Worm (Caenorhabditis elegans): Measurements from ENCODE around the gene F09G8.7.

F09G8.7 gene

DNA sequence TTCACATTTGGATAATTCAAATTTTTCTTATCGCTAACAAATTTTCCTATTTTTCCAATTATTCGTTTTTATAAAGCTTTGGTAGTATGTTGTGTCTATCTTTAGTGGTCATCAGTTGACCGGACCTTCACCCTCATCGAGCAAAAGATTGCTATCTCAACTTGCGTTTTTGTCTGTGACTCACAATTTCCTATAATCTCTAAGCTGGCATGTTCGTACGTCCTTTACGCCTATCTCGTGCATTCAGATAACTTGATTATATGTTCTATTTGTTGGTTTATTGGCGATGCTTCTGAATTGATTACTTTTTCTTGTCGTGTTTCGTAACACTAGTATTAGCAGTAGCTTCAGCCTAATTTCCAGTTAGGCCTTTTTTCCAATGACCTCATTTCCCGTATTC, 11.4 kb upstream of the F09G8.7 start:
- TF ChIP-seq elt-1 (tag; optimal IDR thresholded peaks at IDR 0.05; ENCODE audit: borderline replicate concordance, insufficient read depth) = peak; percentile 96
- TF ChIP-seq ces-1 (GFP tag; optimal IDR thresholded peaks at IDR 0.05) = peak; percentile 74
- peak; percentile 75 for TF ChIP-seq nhr-2 (tag; optimal IDR thresholded peaks at IDR 0.05)
- TF ChIP-seq nhr-237 (tag; optimal IDR thresholded peaks at IDR 0.05) = no peak
- no peak for TF ChIP-seq nhr-12 (tag; optimal IDR thresholded peaks at IDR 0.05)

ce11 chrIII:8278801-8279200, 10.6 kb upstream of the F09G8.7 start, which contains the start of gene mig-10:
Gene mig-10, plus strand, starts transcription at chrIII:8279101.
- TF ChIP-seq mls-2 (tag; optimal IDR thresholded peaks at IDR 0.05) = no peak

ce11 chrIII:8275871-8276270, 7.7 kb upstream of the F09G8.7 start, which contains the start of gene clec-160:
Gene clec-160, minus strand, starts transcription at chrIII:8275971.
- no peak for TF ChIP-seq ces-1 (GFP tag; optimal IDR thresholded peaks at IDR 0.05)
- TF ChIP-seq drap-1 (GFP tag; optimal IDR thresholded peaks at IDR 0.05) = no peak
- no peak for TF ChIP-seq bed-3 (GFP tag; optimal IDR thresholded peaks at IDR 0.05)

DNA sequence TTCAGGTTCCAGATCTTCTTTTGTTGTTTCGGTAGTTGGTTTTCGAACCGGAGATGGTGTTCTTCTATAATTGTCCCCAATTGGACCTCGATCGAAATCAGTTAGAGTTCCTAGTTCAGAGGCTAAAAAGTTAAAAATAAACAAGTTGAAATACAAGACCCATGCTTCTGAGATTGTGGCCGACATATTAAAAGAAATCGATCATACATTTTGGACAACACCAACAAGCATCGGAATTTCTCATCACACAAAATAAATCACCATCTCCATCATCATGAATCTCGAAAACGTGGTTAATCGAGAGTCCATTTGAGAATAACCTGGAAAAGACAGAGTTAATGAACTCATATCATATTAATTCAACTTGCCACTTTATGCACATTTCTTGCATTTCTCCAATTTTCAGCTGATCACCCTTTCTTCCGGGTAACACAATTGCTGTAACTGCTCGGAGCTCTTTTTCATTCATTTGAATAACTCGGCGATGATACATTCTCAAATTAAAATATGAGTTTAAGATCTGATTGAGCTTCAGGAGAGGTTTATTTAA, 3.6 kb upstream of the F09G8.7 start, which contains the start of the genes mps-4 and F09G8.10:
TSS of gene mps-4 (minus strand) at position 101 of the 550 bp plus-strand sequence.
TSS of gene F09G8.10 (minus strand) at position 500 of the 550 bp plus-strand sequence.
- no peak for TF ChIP-seq ham-2 (GFP tag; optimal IDR thresholded peaks at IDR 0.05)
- TF ChIP-seq unc-62 (GFP tag; optimal IDR thresholded peaks at IDR 0.05) = no peak
- TF ChIP-seq mep-1 (tag; optimal IDR thresholded peaks at IDR 0.05) = no peak
- TF ChIP-seq pha-4 (tag; optimal IDR thresholded peaks at IDR 0.05) = no peak
- no peak for TF ChIP-seq mab-5 (tag; optimal IDR thresholded peaks at IDR 0.05)
- no peak for TF ChIP-seq unc-120 (tag; optimal IDR thresholded peaks at IDR 0.05; ENCODE audit: poor library complexity, severe bottlenecking)
- no peak for TF ChIP-seq elt-1 (tag; optimal IDR thresholded peaks at IDR 0.05; ENCODE audit: borderline replicate concordance, insufficient read depth)
- TF ChIP-seq bed-3 (GFP tag; optimal IDR thresholded peaks at IDR 0.05) = no peak
- no peak for TF ChIP-seq mls-2 (tag; optimal IDR thresholded peaks at IDR 0.05)
- TF ChIP-seq ztf-11 (tag; optimal IDR thresholded peaks at IDR 0.05) = no peak
- no peak for TF ChIP-seq ceh-83 (GFP tag; optimal IDR thresholded peaks at IDR 0.05)
- no peak for TF ChIP-seq nhr-12 (tag; optimal IDR thresholded peaks at IDR 0.05)
- no peak for TF ChIP-seq snpc-4 (tag; optimal IDR thresholded peaks at IDR 0.05)
- no peak for TF ChIP-seq ceh-39 (tag; optimal IDR thresholded peaks at IDR 0.05)
- no peak for TF ChIP-seq nhr-2 (tag; optimal IDR thresholded peaks at IDR 0.05)
- no peak for TF ChIP-seq nhr-76 (tag; optimal IDR thresholded peaks at IDR 0.05)
- no peak for TF ChIP-seq drap-1 (GFP tag; optimal IDR thresholded peaks at IDR 0.05)

- no peak for TF ChIP-seq lin-32 (GFP tag; optimal IDR thresholded peaks at IDR 0.05)
- no peak for TF ChIP-seq lsy-2 (tag; optimal IDR thresholded peaks at IDR 0.05)
- TF ChIP-seq mls-2 (tag; optimal IDR thresholded peaks at IDR 0.05) = no peak
- TF ChIP-seq sptf-1 (tag; optimal IDR thresholded peaks at IDR 0.05) = no peak
- peak; percentile 0 for TF ChIP-seq blmp-1 (tag; optimal IDR thresholded peaks at IDR 0.05)
- TF ChIP-seq nhr-12 (tag; optimal IDR thresholded peaks at IDR 0.05) = no peak
- TF ChIP-seq ceh-83 (GFP tag; optimal IDR thresholded peaks at IDR 0.05) = peak; percentile 58
- no peak for TF ChIP-seq snpc-4 (tag; optimal IDR thresholded peaks at IDR 0.05)
- TF ChIP-seq nhr-76 (tag; optimal IDR thresholded peaks at IDR 0.05) = no peak
- TF ChIP-seq ceh-39 (tag; optimal IDR thresholded peaks at IDR 0.05) = no peak
- no peak for TF ChIP-seq sem-2 (GFP tag; optimal IDR thresholded peaks at IDR 0.05)
- no peak for TF ChIP-seq drap-1 (GFP tag; optimal IDR thresholded peaks at IDR 0.05)
- no peak for TF ChIP-seq tbx-8 (GFP tag; optimal IDR thresholded peaks at IDR 0.05)
Measured at ce11 chrIII:8265753-8266152, 2.4 kb downstream of the F09G8.7 start, which contains the start of gene mrps-9. Gene mrps-9, plus strand, starts transcription at chrIII:8266062.

ce11 chrIII:8263377-8263776, 4.8 kb downstream of the F09G8.7 start, which contains the start of gene col-91:
Gene col-91, minus strand, starts transcription at chrIII:8263664.
- TF ChIP-seq M03D4.4 (tag; optimal IDR thresholded peaks at IDR 0.05) (no peak), nhr-237 (tag; optimal IDR thresholded peaks at IDR 0.05) (no peak), tbx-8 (GFP tag; optimal IDR thresholded peaks at IDR 0.05) (no peak), blmp-1 (tag; optimal IDR thresholded peaks at IDR 0.05) (no peak), ceh-83 (GFP tag; optimal IDR thresholded peaks at IDR 0.05) (no peak), hlh-1 (tag; optimal IDR thresholded peaks at IDR 0.05) (no peak)

All from whole organism, mixed stage, embryonic.